Worm (Caenorhabditis elegans): ENCODE measurements around the gene ipla-6.
"Not testable (repeated sequence)": the region's sequence is repeated elsewhere in the genome, so short reads cannot be mapped to it uniquely, and the experiment has no call there.

The ipla-6 gene

ce11 chrIV:6342431-6342830, 5.0 kb downstream of the ipla-6 start, which contains the start of gene Y73B6BL.288:
Gene Y73B6BL.288 (minus strand): TSS chrIV:6342531.
- TF ChIP-seq ztf-11 (tag; optimal IDR thresholded peaks at IDR 0.05) (no peak), lin-13 (GFP tag; optimal IDR thresholded peaks at IDR 0.05) (no peak), peb-1 (tag; optimal IDR thresholded peaks at IDR 0.05) (no peak), mdl-1 (tag; optimal IDR thresholded peaks at IDR 0.05) (no peak), ztf-1 (GFP tag; conservative IDR thresholded peaks at IDR 0.05) (no peak), nhr-77 (tag; optimal IDR thresholded peaks at IDR 0.05) (no peak), lin-11 (tag; optimal IDR thresholded peaks at IDR 0.05) (no peak), lsy-2 (tag; optimal IDR thresholded peaks at IDR 0.05) (no peak), Y55F3AM.14 (GFP tag; optimal IDR thresholded peaks at IDR 0.05) (no peak), ceh-16 (tag; optimal IDR thresholded peaks at IDR 0.05) (no peak), fos-1 (tag; optimal IDR thresholded peaks at IDR 0.05) (no peak), C34F6.9 (tag; optimal IDR thresholded peaks at IDR 0.05) (no peak), blmp-1 (tag; optimal IDR thresholded peaks at IDR 0.05; ENCODE audit: insufficient read depth) (no peak), nhr-21 (tag; optimal IDR thresholded peaks at IDR 0.05) (no peak), ZK546.5 (tag; optimal IDR thresholded peaks at IDR 0.05) (no peak)

- TF ChIP-seq egl-27 (tag; optimal IDR thresholded peaks at IDR 0.05) = no peak
- no peak for TF ChIP-seq gmeb-1 (tag; optimal IDR thresholded peaks at IDR 0.05)
- no peak for TF ChIP-seq nhr-237 (tag; optimal IDR thresholded peaks at IDR 0.05)
- TF ChIP-seq nhr-21 (tag; optimal IDR thresholded peaks at IDR 0.05) = no peak
- TF ChIP-seq ztf-11 (tag; optimal IDR thresholded peaks at IDR 0.05) = no peak
- TF ChIP-seq Y55F3AM.14 (GFP tag; optimal IDR thresholded peaks at IDR 0.05) = no peak
- no peak for TF ChIP-seq F13H6.1 (tag; optimal IDR thresholded peaks at IDR 0.05)
- TF ChIP-seq ztf-1 (GFP tag; conservative IDR thresholded peaks at IDR 0.05) = no peak
- TF ChIP-seq snpc-4 (tag; optimal IDR thresholded peaks at IDR 0.05) = no peak
- no peak for TF ChIP-seq ama-1 (optimal IDR thresholded peaks at IDR 0.05)
Measured at ce11 chrIV:6342876-6343275, 5.4 kb downstream of the ipla-6 start, which contains the start of gene Y73B6BL.14. Gene Y73B6BL.14 (minus strand): TSS chrIV:6342976.

ce11 chrIV:6347213-6347612, 9.8 kb downstream of the ipla-6 start, which contains the start of gene Y73B6BL.289:
Gene Y73B6BL.289 (plus strand): TSS chrIV:6347513.
- not testable (repeated sequence) for TF ChIP-seq ZK546.5, fos-1, snpc-4 (tag; optimal IDR thresholded peaks at IDR 0.05)

DNA sequence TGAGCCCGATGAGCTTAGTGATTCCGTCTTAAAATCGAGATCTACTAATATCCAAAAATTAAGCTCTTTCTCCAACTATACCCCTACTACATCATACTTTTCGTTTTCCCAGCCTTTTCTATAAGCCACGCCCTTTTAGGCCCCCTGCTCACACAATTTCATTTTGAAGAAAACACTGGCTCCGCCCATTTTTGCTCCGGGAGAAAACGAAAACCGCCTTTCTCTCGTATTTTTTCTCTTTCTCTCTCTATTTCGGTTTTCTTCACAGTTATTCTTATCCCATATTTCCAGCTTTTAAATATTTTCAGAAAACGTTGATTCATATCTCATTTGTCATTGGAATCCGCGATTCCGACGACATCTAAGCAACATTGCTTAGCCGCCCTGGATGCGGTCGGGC, 24.2 kb downstream of the ipla-6 start, which contains the start of gene Y73B6BL.47:
Y73B6BL.47 (plus strand) TSS at position 301 of the 400 bp plus-strand sequence.
- TF ChIP-seq sem-4 (tag; optimal IDR thresholded peaks at IDR 0.05) (no peak), C34F6.9 (tag; optimal IDR thresholded peaks at IDR 0.05) (no peak), peb-1 (tag; optimal IDR thresholded peaks at IDR 0.05) (no peak), elt-1 (tag; optimal IDR thresholded peaks at IDR 0.05) (no peak), lin-13 (GFP tag; optimal IDR thresholded peaks at IDR 0.05) (no peak), ceh-82 (tag; optimal IDR thresholded peaks at IDR 0.05) (no peak), F13H6.1 (tag; optimal IDR thresholded peaks at IDR 0.05) (no peak), nhr-237 (tag; optimal IDR thresholded peaks at IDR 0.05) (no peak), ztf-4 (tag; optimal IDR thresholded peaks at IDR 0.05) (no peak), nhr-21 (tag; optimal IDR thresholded peaks at IDR 0.05) (no peak), alr-1 (tag; optimal IDR thresholded peaks at IDR 0.05) (no peak), lin-11 (tag; optimal IDR thresholded peaks at IDR 0.05) (no peak), crh-2 (tag; optimal IDR thresholded peaks at IDR 0.05) (no peak), nhr-129 (tag; optimal IDR thresholded peaks at IDR 0.05) (no peak), nhr-23 (tag; optimal IDR thresholded peaks at IDR 0.05) (no peak), gmeb-1 (tag; optimal IDR thresholded peaks at IDR 0.05) (no peak), ztf-11 (tag; optimal IDR thresholded peaks at IDR 0.05) (no peak), blmp-1 (tag; optimal IDR thresholded peaks at IDR 0.05; ENCODE audit: insufficient read depth) (no peak), unc-39 (tag; optimal IDR thresholded peaks at IDR 0.05) (no peak)

ce11 chrIV:6363604-6364003, 26.2 kb downstream of the ipla-6 start:
- TF ChIP-seq nhr-77 (tag; optimal IDR thresholded peaks at IDR 0.05) (no peak), zag-1 (tag; optimal IDR thresholded peaks at IDR 0.05) (no peak), ceh-16 (tag; optimal IDR thresholded peaks at IDR 0.05) (no peak), egl-27 (tag; optimal IDR thresholded peaks at IDR 0.05) (no peak), nhr-237 (tag; optimal IDR thresholded peaks at IDR 0.05) (no peak), nhr-129 (tag; optimal IDR thresholded peaks at IDR 0.05) (no peak)

DNA sequence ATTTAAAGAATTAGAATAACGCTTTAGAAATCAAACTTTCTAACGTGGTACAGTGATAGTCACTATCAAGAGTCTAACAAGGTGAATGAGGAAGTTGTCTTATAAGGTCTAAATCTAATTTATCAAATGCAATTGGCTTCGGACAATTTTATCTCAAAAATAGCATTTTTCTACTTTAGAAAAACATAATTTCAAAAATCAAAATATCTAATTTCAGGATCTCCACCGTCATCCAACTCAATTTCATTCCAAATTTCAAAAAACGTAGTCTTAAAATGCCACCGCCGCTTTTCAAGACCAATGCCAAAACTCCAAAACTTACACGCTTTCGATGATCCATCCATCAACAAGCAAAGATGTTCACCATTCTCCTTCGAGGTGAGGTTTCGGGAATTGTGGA, 27.6 kb downstream of the ipla-6 start, which contains the start of gene Y73B6BL.270:
Y73B6BL.270 (plus strand) TSS at position 301 of the 400 bp plus-strand sequence.
- no peak for TF ChIP-seq sma-9 (GFP tag; optimal IDR thresholded peaks at IDR 0.05)
- no peak for TF ChIP-seq sma-9 (tag; optimal IDR thresholded peaks at IDR 0.05)
- no peak for TF ChIP-seq elt-1 (tag; optimal IDR thresholded peaks at IDR 0.05)
- no peak for TF ChIP-seq aly-2 (tag; optimal IDR thresholded peaks at IDR 0.05)
- TF ChIP-seq crh-2 (tag; optimal IDR thresholded peaks at IDR 0.05) = no peak
- TF ChIP-seq ceh-16 (tag; optimal IDR thresholded peaks at IDR 0.05) = no peak
- no peak for TF ChIP-seq snpc-4 (tag; optimal IDR thresholded peaks at IDR 0.05)
- TF ChIP-seq nhr-129 (tag; optimal IDR thresholded peaks at IDR 0.05) = no peak
- TF ChIP-seq gmeb-1 (tag; optimal IDR thresholded peaks at IDR 0.05) = no peak
- no peak for TF ChIP-seq lin-39 (tag; optimal IDR thresholded peaks at IDR 0.05)
- TF ChIP-seq F13H6.1 (tag; optimal IDR thresholded peaks at IDR 0.05) = no peak
- no peak for TF ChIP-seq nhr-21 (tag; optimal IDR thresholded peaks at IDR 0.05)
- no peak for TF ChIP-seq nhr-10 (tag; optimal IDR thresholded peaks at IDR 0.05)

All from whole organism, L2 larva.